Worm (Caenorhabditis elegans) whole organism, young adult: ENCODE results near the gene C06A1.3.

Experiments used
- B0019.2 ChIP-seq: fragments of 200-800 bp; sonication (Bioruptor generic); conservative IDR thresholded peaks from 2 replicates; pipeline ENCODE4 v1.3.6; 2022; ENCODE audit warnings: missing genetic modification reagents, missing genetic modification characterization, missing compliant biosample characterization
- B0035.1 ChIP-seq: sonication (generic microtip); optimal IDR thresholded peaks from 2 replicates; lab custom pipeline; 2016; ENCODE audit warnings: missing genetic modification characterization, mild to moderate bottlenecking, missing compliant biosample characterization, missing genotype, missing genetic modification reagents
- C17E4.6 ChIP-seq: fragments of 200-800 bp; sonication (Bioruptor generic); IDR thresholded peaks from 2 replicates; pipeline ENCODE4 v1.3.6; 2022; ENCODE audit warnings: missing genetic modification reagents, missing genetic modification characterization, missing compliant biosample characterization
- F22D6.2 ChIP-seq: sonication (generic microtip); optimal IDR thresholded peaks from 2 replicates; lab custom pipeline; 2016; ENCODE audit warnings: mild to moderate bottlenecking, missing genetic modification characterization, missing compliant biosample characterization
- F33H1.4 ChIP-seq: fragments of 200-800 bp; sonication (Bioruptor generic); IDR thresholded peaks from 2 replicates; pipeline ENCODE4 v1.3.6; 2022; ENCODE audit warnings: missing genetic modification reagents, missing genetic modification characterization, missing compliant biosample characterization
- F49E8.2 ChIP-seq: sonication (generic microtip); optimal IDR thresholded peaks from 3 replicates; lab custom pipeline; 2017; ENCODE audit warnings: missing genetic modification characterization, mild to moderate bottlenecking, missing compliant biosample characterization, antibody characterized with exemption, moderate library complexity; ENCODE audit not compliant: insufficient read depth
- F52B5.7 ChIP-seq: sonication (generic microtip); optimal IDR thresholded peaks from 2 replicates; lab custom pipeline; 2016; ENCODE audit warnings: mild to moderate bottlenecking, missing genetic modification characterization, missing compliant biosample characterization
- F57C9.4 ChIP-seq: sonication (generic microtip); optimal IDR thresholded peaks from 2 replicates; lab custom pipeline; 2017; ENCODE audit warnings: mild to moderate bottlenecking, missing genetic modification characterization, missing compliant biosample characterization
- K12H6.12 ChIP-seq: fragments of 200-800 bp; sonication (Bioruptor generic); optimal IDR thresholded peaks from 2 replicates; lab custom pipeline; 2018; ENCODE audit warnings: mild to moderate bottlenecking, missing genetic modification characterization, missing compliant biosample characterization
- T07F8.4 ChIP-seq: sonication (generic microtip); optimal IDR thresholded peaks from 2 replicates; lab custom pipeline; 2016; ENCODE audit warnings: mild to moderate bottlenecking, missing genetic modification characterization, moderate library complexity, missing compliant biosample characterization
- Y53F4B.3 ChIP-seq: fragments of 200-800 bp; sonication (Bioruptor generic); IDR thresholded peaks from 2 replicates; pipeline ENCODE4 v1.3.6; 2022; ENCODE audit warnings: missing genetic modification reagents, missing genetic modification characterization, missing compliant biosample characterization
- ZK185.1 ChIP-seq: sonication (generic microtip); optimal IDR thresholded peaks from 2 replicates; lab custom pipeline; 2016; ENCODE audit warnings: mild to moderate bottlenecking, missing genetic modification characterization, missing compliant biosample characterization; ENCODE audit not compliant: poor library complexity, severe bottlenecking
- akir-1 ChIP-seq: fragments of 200-800 bp; sonication (Bioruptor generic); optimal IDR thresholded peaks from 2 replicates; lab custom pipeline; 2018; ENCODE audit warnings: mild to moderate bottlenecking, missing genetic modification characterization, moderate library complexity, missing compliant biosample characterization
- aptf-3 ChIP-seq: fragments of 200-800 bp; sonication (Bioruptor generic); IDR thresholded peaks from 2 replicates; pipeline ENCODE4 v1.3.6; 2022; ENCODE audit warnings: missing genetic modification characterization, missing compliant biosample characterization
- attf-6 ChIP-seq: fragments of 200-800 bp; sonication (Bioruptor generic); IDR thresholded peaks from 2 replicates; pipeline ENCODE4 v1.3.6; 2022; ENCODE audit warnings: missing genetic modification reagents, missing genetic modification characterization, missing compliant biosample characterization
- bed-1 ChIP-seq: fragments of 200-800 bp; sonication (Bioruptor generic); IDR thresholded peaks from 2 replicates; pipeline ENCODE4 v1.3.6; 2022; ENCODE audit warnings: missing genetic modification reagents, missing genetic modification characterization, missing compliant biosample characterization
- cebp-1 ChIP-seq, 2 experiments: fragments of 200-800 bp in 1 of 2; sonication (Bioruptor generic) in 1 of 2; sonication (generic microtip) in 1 of 2; IDR thresholded peaks in 1 of 2; optimal IDR thresholded peaks in 1 of 2; 2 replicates each; pipeline versions ENCODE4 v1.3.6 to Lab custom; 2017 to 2022; ENCODE audit warnings: missing compliant biosample characterization in 2 of 2, missing genetic modification characterization in 2 of 2, mild to moderate bottlenecking in 1 of 2, missing genetic modification reagents in 1 of 2, moderate library complexity in 1 of 2
- ceh-27 ChIP-seq: fragments of 200-800 bp; sonication (Bioruptor generic); optimal IDR thresholded peaks from 2 replicates; lab custom pipeline; 2018; ENCODE audit warnings: mild to moderate bottlenecking, missing genetic modification characterization, moderate library complexity, missing compliant biosample characterization
- ceh-79 ChIP-seq: sonication (generic microtip); optimal IDR thresholded peaks from 2 replicates; lab custom pipeline; 2017; ENCODE audit warnings: mild to moderate bottlenecking, missing genetic modification characterization, missing compliant biosample characterization
- die-1 ChIP-seq: sonication (generic microtip); optimal IDR thresholded peaks from 2 replicates; lab custom pipeline; 2016; ENCODE audit warnings: missing genotype, mild to moderate bottlenecking, missing genetic modification characterization, missing compliant biosample characterization
- dpff-1 ChIP-seq: sonication (generic microtip); optimal IDR thresholded peaks from 2 replicates; lab custom pipeline; 2017; ENCODE audit warnings: mild to moderate bottlenecking, missing genetic modification characterization, missing compliant biosample characterization
- efl-1 ChIP-seq: fragments of 150-350 bp; optimal IDR thresholded peaks from 2 replicates; lab custom pipeline; 2014; ENCODE audit warnings: missing biosample characterization, missing genetic modification reagents, missing genetic modification characterization
- ets-4 ChIP-seq: fragments of 200-800 bp; sonication (Bioruptor generic); optimal IDR thresholded peaks from 2 replicates; lab custom pipeline; 2018; ENCODE audit warnings: mild to moderate bottlenecking, missing genetic modification characterization, missing compliant biosample characterization
- him-1 ChIP-seq: sonication (generic microtip); optimal IDR thresholded peaks from 2 replicates; lab custom pipeline; 2016; ENCODE audit warnings: missing genotype, missing genetic modification reagents, missing genetic modification characterization, missing compliant biosample characterization
- hlh-12 ChIP-seq: sonication (generic microtip); optimal IDR thresholded peaks from 2 replicates; lab custom pipeline; 2016; ENCODE audit warnings: missing genetic modification characterization, missing compliant biosample characterization
- hmg-1.2 ChIP-seq: fragments of 200-800 bp; sonication (Bioruptor generic); IDR thresholded peaks from 2 replicates; pipeline ENCODE4 v1.3.6; 2022; ENCODE audit warnings: missing genetic modification reagents, missing genetic modification characterization, missing compliant biosample characterization
- hmg-20 ChIP-seq: fragments of 200-800 bp; sonication (Bioruptor generic); IDR thresholded peaks from 2 replicates; pipeline ENCODE4 v1.3.6; 2022; ENCODE audit warnings: missing genetic modification reagents, missing genetic modification characterization, missing compliant biosample characterization
- hsf-1 ChIP-seq: fragments of 200-800 bp; sonication (Bioruptor generic); IDR thresholded peaks from 2 replicates; pipeline ENCODE4 v1.3.6; 2022; ENCODE audit warnings: missing genetic modification reagents, missing genetic modification characterization, missing compliant biosample characterization
- let-526 ChIP-seq: fragments of 200-800 bp; sonication (Bioruptor generic); IDR thresholded peaks from 2 replicates; pipeline ENCODE4 v1.3.6; 2022; ENCODE audit warnings: missing genetic modification reagents, missing genetic modification characterization, missing compliant biosample characterization
- lin-35 ChIP-seq, 3 experiments: fragments of 150-350 bp in 2 of 3; sonication (generic microtip) in 1 of 3; optimal IDR thresholded peaks; 2 replicates each; lab custom pipeline; 2014 to 2018; ENCODE audit warnings: missing biosample characterization in 3 of 3, missing genetic modification characterization in 3 of 3, missing genetic modification reagents in 3 of 3
- lir-1 ChIP-seq: fragments of 200-800 bp; sonication (Bioruptor generic); conservative IDR thresholded peaks from 2 replicates; pipeline ENCODE4 v1.3.6; 2022; ENCODE audit warnings: missing genetic modification reagents, missing genetic modification characterization, missing compliant biosample characterization
- madf-10 ChIP-seq: sonication (generic microtip); optimal IDR thresholded peaks from 2 replicates; lab custom pipeline; 2016; ENCODE audit warnings: mild to moderate bottlenecking, missing genetic modification characterization, missing compliant biosample characterization
- madf-6 ChIP-seq: fragments of 200-800 bp; sonication (Bioruptor generic); IDR thresholded peaks from 2 replicates; pipeline ENCODE4 v1.3.6; 2022; ENCODE audit warnings: missing genetic modification reagents, missing genetic modification characterization, missing compliant biosample characterization
- mel-28 ChIP-seq: sonication (generic microtip); optimal IDR thresholded peaks from 2 replicates; lab custom pipeline; 2016; ENCODE audit warnings: borderline replicate concordance, mild to moderate bottlenecking, missing genetic modification characterization, missing compliant biosample characterization
- mxl-1 ChIP-seq: sonication (generic microtip); optimal IDR thresholded peaks from 2 replicates; lab custom pipeline; 2016; ENCODE audit warnings: missing genetic modification characterization, missing compliant biosample characterization
- nhr-179 ChIP-seq: sonication (generic microtip); optimal IDR thresholded peaks from 2 replicates; lab custom pipeline; 2016; ENCODE audit warnings: mild to moderate bottlenecking, missing genetic modification characterization, missing compliant biosample characterization
- nhr-27 ChIP-seq: fragments of 200-800 bp; sonication (Bioruptor generic); optimal IDR thresholded peaks from 2 replicates; lab custom pipeline; 2018; ENCODE audit warnings: mild to moderate bottlenecking, missing genetic modification characterization, moderate library complexity, missing compliant biosample characterization
- pha-4 ChIP-seq: fragments of 150-350 bp; sonication (generic microtip); optimal IDR thresholded peaks from 2 replicates; lab custom pipeline; 2014; ENCODE audit warnings: missing biosample characterization, missing genetic modification reagents, missing genetic modification characterization
- repo-1 ChIP-seq: sonication (generic microtip); optimal IDR thresholded peaks from 2 replicates; lab custom pipeline; 2017; ENCODE audit warnings: mild to moderate bottlenecking, missing genetic modification characterization, missing compliant biosample characterization
- snpc-1.3 ChIP-seq: sonication (generic microtip); optimal IDR thresholded peaks from 2 replicates; lab custom pipeline; 2017; ENCODE audit warnings: missing genetic modification characterization, mild to moderate bottlenecking, missing compliant biosample characterization, antibody characterized with exemption, moderate library complexity, missing genotype, missing genetic modification reagents; ENCODE audit not compliant: insufficient read depth
- snpc-4 ChIP-seq, 5 experiments: fragments of 150-350 bp in 1 of 5; sonication (generic microtip) in 4 of 5; optimal IDR thresholded peaks; 2 replicates each; lab custom pipeline; 2014 to 2018; ENCODE audit warnings: missing genetic modification characterization in 5 of 5, missing biosample characterization in 3 of 5, antibody characterized with exemption in 2 of 5, mild to moderate bottlenecking in 2 of 5, missing compliant biosample characterization in 2 of 5, missing genotype in 2 of 5, moderate library complexity in 2 of 5, missing genetic modification reagents in 1 of 5
- tbp1 ChIP-seq: fragments of 200-800 bp; sonication (Bioruptor generic); optimal IDR thresholded peaks from 2 replicates; lab custom pipeline; 2018; ENCODE audit warnings: mild to moderate bottlenecking, missing genetic modification characterization, missing compliant biosample characterization
- tlf-1 ChIP-seq: fragments of 200-800 bp; sonication (Bioruptor generic); optimal IDR thresholded peaks from 2 replicates; lab custom pipeline; 2018; ENCODE audit warnings: mild to moderate bottlenecking, missing genetic modification characterization, missing compliant biosample characterization
- unc-62 ChIP-seq: fragments of 150-350 bp; optimal IDR thresholded peaks from 2 replicates; lab custom pipeline; 2014; ENCODE audit warnings: missing biosample characterization, missing genetic modification reagents, missing genetic modification characterization
- ztf-22 ChIP-seq: fragments of 200-800 bp; sonication (Bioruptor generic); optimal IDR thresholded peaks from 2 replicates; lab custom pipeline; 2018; ENCODE audit warnings: mild to moderate bottlenecking, missing genetic modification characterization, moderate library complexity, missing compliant biosample characterization
- ztf-6 ChIP-seq: fragments of 200-800 bp; sonication (Bioruptor generic); IDR thresholded peaks from 2 replicates; pipeline ENCODE4 v1.3.6; 2022; ENCODE audit warnings: missing genetic modification reagents, missing genetic modification characterization, missing compliant biosample characterization

The C06A1.3 gene

ce11 chrII:10547803-10548693 lies 24.0 kb upstream of the C06A1.3 start (continued):
- TF ChIP-seq snpc-4 (GFP tag; optimal IDR thresholded peaks at IDR 0.05; lab: Kevin White, UChicago) (no peak), snpc-4 (tag; optimal IDR thresholded peaks at IDR 0.05; lab: Kevin White, UChicago) (no peak), hmg-1.2 (GFP tag; lab: Robert Waterston, UW) (peak; percentile 24; the same call in 1 of the 2 replicates), ZK185.1 (peak; percentile 31), hsf-1 (GFP tag; lab: Robert Waterston, UW) (no peak), tlf-1 (GFP tag; lab: Kevin White, UChicago) (peak; percentile 40), mxl-1 (tag; lab: Kevin White, UChicago) (no peak), C17E4.6 (GFP tag; lab: Robert Waterston, UW) (no peak), lin-35 (GFP tag; optimal IDR thresholded peaks at IDR 0.05; lab: Kevin White, UChicago) (no peak), F57C9.4 (tag; lab: Kevin White, UChicago) (no peak), ceh-27 (GFP tag; lab: Kevin White, UChicago) (no peak), unc-62 (GFP tag; lab: Kevin White, UChicago) (no peak), attf-6 (GFP tag; lab: Robert Waterston, UW) (no peak), pha-4 (tag; lab: Kevin White, UChicago) (no peak), nhr-179 (tag; lab: Kevin White, UChicago) (no peak), nhr-27 (tag; lab: Kevin White, UChicago) (no peak), hmg-20 (GFP tag; lab: Robert Waterston, UW) (no peak), madf-10 (tag; lab: Kevin White, UChicago) (no peak), madf-6 (no peak; the same call in 1 of the 2 replicates), aptf-3 (GFP tag; lab: Robert Waterston, UW) (no peak), B0019.2 (no peak), Y53F4B.3 (GFP tag; lab: Robert Waterston, UW) (no peak), ztf-22 (GFP tag; lab: Kevin White, UChicago) (no peak), bed-1 (GFP tag; lab: Robert Waterston, UW) (no peak), dpff-1 (tag; lab: Kevin White, UChicago) (no peak), ets-4 (peak; percentile 59), F49E8.2 (no peak), snpc-1.3 (tag; lab: Kevin White, UChicago) (no peak), cebp-1 (GFP tag; IDR thresholded peaks at IDR 0.05; lab: Robert Waterston, UW) (no peak), cebp-1 (tag; optimal IDR thresholded peaks at IDR 0.05; lab: Kevin White, UChicago) (peak; percentile 6), F52B5.7 (tag; lab: Kevin White, UChicago) (no peak), F22D6.2 (tag; lab: Kevin White, UChicago) (no peak), mel-28 (tag; lab: Kevin White, UChicago) (no peak), akir-1 (no peak), hlh-12 (tag; lab: Kevin White, UChicago) (no peak), efl-1 (GFP tag; lab: Kevin White, UChicago) (no peak), tbp1 (GFP tag; lab: Kevin White, UChicago) (peak; percentile 21), ztf-6 (GFP tag; lab: Robert Waterston, UW) (no peak), let-526 (GFP tag; lab: Robert Waterston, UW) (no peak), T07F8.4 (tag; lab: Kevin White, UChicago) (no peak), lir-1 (GFP tag; lab: Robert Waterston, UW) (no peak), ceh-79 (tag; lab: Kevin White, UChicago) (no peak), him-1 (no peak), B0035.1 (tag; lab: Kevin White, UChicago) (no peak), K12H6.12 (no peak), F33H1.4 (GFP tag; lab: Robert Waterston, UW) (no peak), die-1 (no peak), repo-1 (no peak)
